Fruit fly (Drosophila melanogaster) whole organism, embryonic: Measurements from ENCODE around the gene sra.

Source experiments
- Abd-B ChIP-seq: fragments of 200-800 bp; sonication (Bioruptor generic); optimal IDR thresholded peaks from 2 replicates; lab custom pipeline; 2018; ENCODE audit warnings: missing biosample characterization, mild to moderate bottlenecking, missing genetic modification characterization, moderate library complexity
- Bdp1 ChIP-seq: fragments of 200-800 bp; sonication (Bioruptor generic); optimal IDR thresholded peaks from 3 replicates; lab custom pipeline; 2016; ENCODE audit warnings: missing biosample characterization, missing genetic modification characterization
- Blimp-1 ChIP-seq: fragments of 200-800 bp; sonication (Bioruptor generic); optimal IDR thresholded peaks from 3 replicates; lab custom pipeline; 2018; ENCODE audit warnings: missing biosample characterization, missing genetic modification characterization, mild to moderate bottlenecking, moderate library complexity, missing genetic modification reagents
- CG12104 ChIP-seq: fragments of 200-800 bp; sonication (Bioruptor generic); optimal IDR thresholded peaks from 3 replicates; lab custom pipeline; 2016; ENCODE audit warnings: missing biosample characterization, missing genetic modification characterization
- CG12659 ChIP-seq: fragments of 200-800 bp; sonication (Bioruptor generic); optimal IDR thresholded peaks from 3 replicates; lab custom pipeline; 2017; ENCODE audit warnings: mild to moderate bottlenecking, missing biosample characterization, missing genetic modification reagents, missing genetic modification characterization
- CG16863 ChIP-seq: fragments of 200-800 bp; sonication (Bioruptor generic); optimal IDR thresholded peaks from 3 replicates; lab custom pipeline; 2016; ENCODE audit warnings: missing biosample characterization, missing genetic modification characterization
- CG17802 ChIP-seq: fragments of 200-800 bp; sonication (Bioruptor generic); optimal IDR thresholded peaks from 2 replicates; lab custom pipeline; 2018; ENCODE audit warnings: missing biosample characterization, mild to moderate bottlenecking, missing genetic modification characterization, moderate library complexity
- CG18476 ChIP-seq: fragments of 200-800 bp; sonication (Bioruptor generic); optimal IDR thresholded peaks from 2 replicates; lab custom pipeline; 2016; ENCODE audit warnings: missing biosample characterization, mild to moderate bottlenecking, missing genetic modification characterization
- CG30431 ChIP-seq: fragments of 200-800 bp; sonication (Bioruptor generic); optimal IDR thresholded peaks from 2 replicates; lab custom pipeline; 2017; ENCODE audit warnings: missing biosample characterization, missing genetic modification characterization
- CG3281 ChIP-seq: fragments of 200-800 bp; sonication (Bioruptor generic); optimal IDR thresholded peaks from 3 replicates; lab custom pipeline; 2017; ENCODE audit warnings: missing biosample characterization, mild to moderate bottlenecking, missing genetic modification characterization
- CG33557 ChIP-seq: fragments of 200-800 bp; sonication (Bioruptor generic); optimal IDR thresholded peaks from 2 replicates; lab custom pipeline; 2019; ENCODE audit warnings: missing biosample characterization, mild to moderate bottlenecking, missing genetic modification characterization, moderate library complexity
- CG3995 ChIP-seq: fragments of 200-800 bp; sonication (Bioruptor generic); optimal IDR thresholded peaks from 3 replicates; lab custom pipeline; 2016; ENCODE audit warnings: missing biosample characterization, missing genetic modification characterization
- CG4360 ChIP-seq: fragments of 200-800 bp; sonication (Bioruptor generic); IDR thresholded peaks from 2 replicates; pipeline ENCODE4 v1.3.6; 2022; ENCODE audit warnings: missing biosample characterization, missing genetic modification characterization
- CG4617 ChIP-seq: fragments of 200-800 bp; sonication (Bioruptor generic); optimal IDR thresholded peaks from 3 replicates; lab custom pipeline; 2016; ENCODE audit warnings: missing biosample characterization, missing genetic modification characterization, borderline replicate concordance
- CG5180 ChIP-seq: fragments of 200-800 bp; sonication (Bioruptor generic); optimal IDR thresholded peaks from 3 replicates; lab custom pipeline; 2017; ENCODE audit warnings: missing biosample characterization, missing genetic modification characterization, mild to moderate bottlenecking, moderate library complexity, missing genetic modification reagents
- CG6689 ChIP-seq: fragments of 200-800 bp; sonication (Bioruptor generic); IDR thresholded peaks from 2 replicates; pipeline ENCODE4 v1.3.6; 2022; ENCODE audit warnings: missing biosample characterization, missing genetic modification characterization
- CG6765 ChIP-seq: fragments of 200-800 bp; sonication (Bioruptor generic); optimal IDR thresholded peaks from 3 replicates; lab custom pipeline; 2017; ENCODE audit warnings: missing biosample characterization, mild to moderate bottlenecking, missing genetic modification characterization
- CG7963 ChIP-seq: fragments of 200-800 bp; sonication (Bioruptor generic); IDR thresholded peaks from 3 replicates; pipeline ENCODE4 v1.3.6; 2022; ENCODE audit warnings: missing biosample characterization, missing genetic modification characterization; ENCODE audit not compliant: partially characterized antibody
- CG9932 ChIP-seq: fragments of 200-800 bp; sonication (Bioruptor generic); IDR thresholded peaks from 2 replicates; pipeline ENCODE4 v1.3.6; 2022; ENCODE audit warnings: missing biosample characterization, missing genetic modification characterization
- CkIIα-i1 ChIP-seq: fragments of 200-800 bp; sonication (Bioruptor generic); IDR thresholded peaks from 2 replicates; pipeline ENCODE4 v1.3.6; 2022; ENCODE audit warnings: missing biosample characterization, missing genetic modification characterization
- Drgx ChIP-seq: fragments of 200-800 bp; sonication (Bioruptor generic); IDR thresholded peaks from 2 replicates; pipeline ENCODE4 v1.3.6; 2022; ENCODE audit warnings: missing biosample characterization, missing genetic modification characterization
- H15 ChIP-seq: fragments of 200-800 bp; sonication (Bioruptor generic); IDR thresholded peaks from 3 replicates; pipeline ENCODE4 v1.3.6; 2022; ENCODE audit warnings: missing biosample characterization, missing genetic modification characterization
- Hsf ChIP-seq: fragments of 200-800 bp; sonication (Bioruptor generic); optimal IDR thresholded peaks from 3 replicates; lab custom pipeline; 2016; ENCODE audit warnings: missing biosample characterization, missing genetic modification characterization
- Max ChIP-seq: fragments of 200-800 bp; sonication (Bioruptor generic); optimal IDR thresholded peaks from 2 replicates; lab custom pipeline; 2016; ENCODE audit warnings: missing biosample characterization, mild to moderate bottlenecking, missing genetic modification characterization
- Meics ChIP-seq: fragments of 200-800 bp; sonication (Bioruptor generic); optimal IDR thresholded peaks from 2 replicates; lab custom pipeline; 2017; ENCODE audit warnings: missing biosample characterization, mild to moderate bottlenecking, missing genetic modification characterization
- NC2α ChIP-seq: fragments of 200-800 bp; sonication (Bioruptor generic); optimal IDR thresholded peaks from 2 replicates; lab custom pipeline; 2016; ENCODE audit warnings: missing biosample characterization, missing genetic modification characterization
- Pdp1 ChIP-seq, 2 experiments: fragments of 200-800 bp; sonication (Bioruptor generic); optimal IDR thresholded peaks; 3 replicates each; lab custom pipeline; 2016; ENCODE audit warnings: missing biosample characterization in 2 of 2, missing genetic modification characterization in 2 of 2, mild to moderate bottlenecking in 1 of 2, moderate library complexity in 1 of 2
- Usf ChIP-seq: fragments of 200-800 bp; sonication (Bioruptor generic); optimal IDR thresholded peaks from 2 replicates; lab custom pipeline; 2017; ENCODE audit warnings: missing genotype, missing biosample characterization, missing genetic modification characterization
- abd-A ChIP-seq: fragments of 200-800 bp; sonication (Bioruptor generic); optimal IDR thresholded peaks from 3 replicates; lab custom pipeline; 2019; ENCODE audit warnings: missing biosample characterization, mild to moderate bottlenecking, missing genetic modification characterization, moderate library complexity
- cato ChIP-seq: fragments of 200-800 bp; sonication (Bioruptor generic); optimal IDR thresholded peaks from 2 replicates; lab custom pipeline; 2016; ENCODE audit warnings: missing biosample characterization, missing genetic modification characterization, borderline replicate concordance
- caup ChIP-seq: fragments of 200-800 bp; sonication (Bioruptor generic); optimal IDR thresholded peaks from 3 replicates; lab custom pipeline; 2017; ENCODE audit warnings: missing biosample characterization, mild to moderate bottlenecking, missing genetic modification characterization, moderate library complexity; ENCODE audit not compliant: severe bottlenecking
- cg ChIP-seq: fragments of 200-800 bp; sonication (Bioruptor generic); optimal IDR thresholded peaks from 3 replicates; lab custom pipeline; 2019; ENCODE audit warnings: missing biosample characterization, mild to moderate bottlenecking, missing genetic modification characterization, moderate library complexity
- ci ChIP-seq: fragments of 200-800 bp; sonication (Bioruptor generic); IDR thresholded peaks from 3 replicates; pipeline ENCODE4 v1.3.6; 2022; ENCODE audit warnings: missing biosample characterization, missing genetic modification characterization
- gce ChIP-seq: fragments of 200-800 bp; sonication (Bioruptor generic); IDR thresholded peaks from 3 replicates; pipeline ENCODE4 v1.3.6; 2022; ENCODE audit warnings: missing biosample characterization, missing genetic modification characterization
- gcm ChIP-seq: fragments of 200-800 bp; sonication (Bioruptor generic); optimal IDR thresholded peaks from 2 replicates; lab custom pipeline; 2019; ENCODE audit warnings: missing biosample characterization, mild to moderate bottlenecking, missing genetic modification characterization, moderate library complexity
- gem ChIP-seq: fragments of 200-800 bp; sonication (Bioruptor generic); optimal IDR thresholded peaks from 2 replicates; lab custom pipeline; 2019; ENCODE audit warnings: missing biosample characterization, mild to moderate bottlenecking, missing genetic modification characterization, moderate library complexity
- jumu ChIP-seq: fragments of 200-800 bp; sonication (Bioruptor generic); optimal IDR thresholded peaks from 3 replicates; lab custom pipeline; 2016; ENCODE audit warnings: missing biosample characterization, missing genetic modification characterization
- kni ChIP-seq: fragments of 200-800 bp; sonication (Bioruptor generic); optimal IDR thresholded peaks from 3 replicates; lab custom pipeline; 2017; ENCODE audit warnings: mild to moderate bottlenecking, missing biosample characterization, missing genetic modification reagents, missing genetic modification characterization
- nom ChIP-seq: fragments of 200-800 bp; sonication (Bioruptor generic); optimal IDR thresholded peaks from 2 replicates; lab custom pipeline; 2017; ENCODE audit warnings: missing biosample characterization, missing genetic modification characterization, mild to moderate bottlenecking, moderate library complexity, missing genetic modification reagents
- prd ChIP-seq, 3 experiments: fragments of >200 bp in 2 of 3; fragments of 200-800 bp in 1 of 3; sonication (Bioruptor generic) in 1 of 3; optimal IDR thresholded peaks in 2 of 3; IDR thresholded peaks in 1 of 3; 2 replicates in 2 of 3; 3 replicates in 1 of 3; pipeline versions ENCODE4 v1.3.6 to Lab custom; 2017 to 2022; ENCODE audit warnings: missing biosample characterization in 1 of 3, missing genetic modification characterization in 1 of 3
- scrt ChIP-seq: fragments of 200-800 bp; sonication (Bioruptor generic); optimal IDR thresholded peaks from 2 replicates; lab custom pipeline; 2018; ENCODE audit warnings: missing biosample characterization, mild to moderate bottlenecking, missing genetic modification characterization, moderate library complexity
- so ChIP-seq: fragments of 200-800 bp; sonication (Bioruptor generic); IDR thresholded peaks from 3 replicates; pipeline ENCODE4 v1.3.6; 2022; ENCODE audit warnings: missing biosample characterization, missing genetic modification characterization
- toy ChIP-seq: fragments of 200-800 bp; sonication (Bioruptor generic); IDR thresholded peaks from 2 replicates; pipeline ENCODE4 v1.3.6; 2022; ENCODE audit warnings: missing biosample characterization, missing genetic modification characterization
- tup ChIP-seq: fragments of 200-800 bp; sonication (Bioruptor generic); optimal IDR thresholded peaks from 2 replicates; lab custom pipeline; 2016; ENCODE audit warnings: missing biosample characterization, mild to moderate bottlenecking, missing genetic modification characterization, moderate library complexity
- unpg ChIP-seq: fragments of 200-800 bp; sonication (Bioruptor generic); optimal IDR thresholded peaks from 3 replicates; lab custom pipeline; 2018; ENCODE audit warnings: missing biosample characterization, mild to moderate bottlenecking, missing genetic modification characterization, moderate library complexity
- vvl ChIP-seq: fragments of 200-800 bp; sonication (Bioruptor generic); IDR thresholded peaks from 2 replicates; pipeline ENCODE4 v1.3.6; 2022; ENCODE audit warnings: missing biosample characterization, missing genetic modification characterization
- z ChIP-seq: fragments of 200-800 bp; sonication (Bioruptor generic); IDR thresholded peaks from 3 replicates; pipeline ENCODE4 v1.3.6; 2022; ENCODE audit warnings: missing biosample characterization, missing genetic modification characterization

Gene sra

dm6 chr3R:16146632-16147453 lies 40.0 kb upstream of the sra start, which contains the start of the genes Mic26-27 and CG5916 (continued):
- TF ChIP-seq z (GFP tag; lab: Robert Waterston, UW) = no peak
- TF ChIP-seq Hsf (GFP tag; lab: Kevin White, UChicago) = peak; percentile 95
- no peak for TF ChIP-seq CG6765
- TF ChIP-seq gcm (GFP tag; lab: Kevin White, UChicago) = peak; percentile 18
- peak; percentile 70 for TF ChIP-seq CG12104 (GFP tag; lab: Kevin White, UChicago)
- TF ChIP-seq Blimp-1 = peak; percentile 85
- TF ChIP-seq Abd-B (GFP tag; lab: Kevin White, UChicago) = peak; percentile 88
- peak; percentile 94 for TF ChIP-seq gem (tag; lab: Kevin White, UChicago)
- TF ChIP-seq kni (GFP tag; lab: Kevin White, UChicago) = peak; percentile 82
- no peak for TF ChIP-seq tup (GFP tag; lab: Kevin White, UChicago)
- TF ChIP-seq jumu (GFP tag; lab: Kevin White, UChicago) = peak; percentile 80
- peak; percentile 96 for TF ChIP-seq CG3995
- TF ChIP-seq Max (GFP tag; lab: Kevin White, UChicago) = peak; percentile 88
- TF ChIP-seq Pdp1 (GFP tag; optimal IDR thresholded peaks at IDR 0.05; lab: Kevin White, UChicago) = peak; percentile 76 to 100
- peak; percentile 81 for TF ChIP-seq vvl (GFP tag; lab: Robert Waterston, UW)
- peak; percentile 82 for TF ChIP-seq CG12659 (GFP tag; lab: Kevin White, UChicago)
- no peak for TF ChIP-seq CG3281
- TF ChIP-seq unpg (GFP tag; lab: Kevin White, UChicago) = peak; percentile 60
- no peak for TF ChIP-seq prd (optimal IDR thresholded peaks at IDR 0.05; lab: Kevin White, UChicago)
- TF ChIP-seq prd (GFP tag; IDR thresholded peaks at IDR 0.05; lab: Robert Waterston, UW) = peak; percentile 92
- peak; percentile 26 for TF ChIP-seq NC2α (GFP tag; lab: Kevin White, UChicago)
- peak; percentile 90 for TF ChIP-seq CG9932 (GFP tag; lab: Robert Waterston, UW)
- peak; percentile 92 for TF ChIP-seq H15
- TF ChIP-seq scrt (GFP tag; lab: Kevin White, UChicago) = peak; percentile 81
- TF ChIP-seq CG4360 = no peak
- peak; percentile 75 for TF ChIP-seq Bdp1 (GFP tag; lab: Kevin White, UChicago)
- peak; percentile 43 for TF ChIP-seq CG33557 (GFP tag; lab: Kevin White, UChicago)
- TF ChIP-seq gce = 0 out of 3 replicates have a peak, but pooled peaks have one; percentile 20
- TF ChIP-seq CG30431 (GFP tag; lab: Kevin White, UChicago) = peak; percentile 60
- 0 out of 2 replicates have a peak, but pooled peaks have one; percentile 24 for TF ChIP-seq Drgx (GFP tag; lab: Robert Waterston, UW)
- peak; percentile 69; the same call in 1 of the 3 replicates for TF ChIP-seq so (GFP tag; lab: Robert Waterston, UW)
- peak; percentile 91 for TF ChIP-seq Usf
- peak; percentile 83 for TF ChIP-seq CG16863 (GFP tag; lab: Kevin White, UChicago)
- peak; percentile 64; the same call in 1 of the 2 replicates for TF ChIP-seq CG6689
- peak; percentile 84 for TF ChIP-seq CG4617 (GFP tag; lab: Kevin White, UChicago)
- TF ChIP-seq CG18476 = peak; percentile 58
- peak; percentile 71 for TF ChIP-seq CG17802 (tag; lab: Kevin White, UChicago)
- TF ChIP-seq caup = peak; percentile 33
- no peak for TF ChIP-seq cg
- no peak for TF ChIP-seq abd-A (tag; lab: Kevin White, UChicago)
- peak; percentile 91 for TF ChIP-seq ci
- no peak for TF ChIP-seq toy
- TF ChIP-seq CG5180 (GFP tag; lab: Kevin White, UChicago) = no peak
- no peak for TF ChIP-seq CkIIα-i1
- peak; percentile 63 for TF ChIP-seq Meics (GFP tag; lab: Kevin White, UChicago)
- TF ChIP-seq cato (GFP tag; lab: Kevin White, UChicago) = peak; percentile 22
- no peak for TF ChIP-seq nom (GFP tag; lab: Kevin White, UChicago)
- TF ChIP-seq CG7963 (GFP tag; lab: Robert Waterston, UW) = peak; percentile 92
